Worm (Caenorhabditis elegans) whole organism, L2 larva: ENCODE measurements around the gene sre-31.

Experiments
- ceh-82 ChIP-seq: fragments of 150-350 bp; optimal IDR thresholded peaks from 2 replicates; lab custom pipeline; 2014; ENCODE audit warnings: missing biosample characterization, missing genetic modification characterization
- lsy-2 ChIP-seq, 2 experiments: fragments of 150-350 bp in 1 of 2; sonication (generic microtip) in 1 of 2; optimal IDR thresholded peaks; 2 replicates each; lab custom pipeline; 2014 to 2017; ENCODE audit warnings: missing biosample characterization in 2 of 2, missing genetic modification characterization in 2 of 2
- nhr-11 ChIP-seq: fragments of 150-350 bp; optimal IDR thresholded peaks from 2 replicates; lab custom pipeline; 2014; ENCODE audit warnings: missing biosample characterization, missing genetic modification characterization
- nhr-23 ChIP-seq: fragments of 150-350 bp; optimal IDR thresholded peaks from 2 replicates; lab custom pipeline; 2014; ENCODE audit warnings: missing biosample characterization, missing genetic modification reagents, missing genetic modification characterization
- snpc-4 ChIP-seq: fragments of 150-350 bp; optimal IDR thresholded peaks from 2 replicates; lab custom pipeline; 2014; ENCODE audit warnings: missing biosample characterization, missing genetic modification characterization
- unc-62 ChIP-seq: fragments of 150-350 bp; optimal IDR thresholded peaks from 2 replicates; lab custom pipeline; 2014; ENCODE audit warnings: missing biosample characterization, missing genetic modification reagents, missing genetic modification characterization

DNA sequence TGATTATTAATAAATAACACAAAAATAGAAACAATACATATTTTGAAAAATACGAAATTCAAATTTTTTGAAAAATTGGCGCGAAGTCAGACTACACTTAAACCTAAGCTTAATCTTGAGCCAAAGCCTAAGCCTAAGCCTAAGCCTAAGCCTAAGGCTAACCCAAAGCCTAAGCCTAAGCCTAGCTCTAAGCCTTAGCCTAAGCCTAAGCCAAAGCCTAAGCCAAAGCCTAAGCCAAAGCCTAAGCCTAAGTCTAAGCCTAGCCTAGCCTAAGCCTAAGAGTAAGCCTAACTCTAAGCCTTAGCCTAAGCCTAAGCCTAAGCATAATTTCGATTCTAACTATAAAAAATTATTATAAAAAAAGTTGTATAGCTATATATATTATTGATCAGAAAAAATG is 27.7 kb downstream of the sre-31 start:
- TF ChIP-seq ceh-82 (tag; lab: Kevin White, UChicago) (no peak), snpc-4 (tag; lab: Kevin White, UChicago) (no peak), lsy-2 (tag; optimal IDR thresholded peaks at IDR 0.05; lab: Kevin White, UChicago) (no peak), unc-62 (GFP tag; lab: Kevin White, UChicago) (no peak), nhr-11 (tag; lab: Kevin White, UChicago) (no peak), nhr-23 (tag; lab: Kevin White, UChicago) (no peak)
